Worm (Caenorhabditis elegans): ENCODE measurements around the gene ocr-2.

- TF ChIP-seq fos-1 (tag; optimal IDR thresholded peaks at IDR 0.05) = no peak
- no peak for TF ChIP-seq nhr-77 (tag; optimal IDR thresholded peaks at IDR 0.05)
- TF ChIP-seq nhr-21 (tag; optimal IDR thresholded peaks at IDR 0.05) = no peak
- no peak for TF ChIP-seq ama-1 (optimal IDR thresholded peaks at IDR 0.05)
- TF ChIP-seq unc-62 (GFP tag; optimal IDR thresholded peaks at IDR 0.05) = no peak
- TF ChIP-seq nhr-12 (tag; optimal IDR thresholded peaks at IDR 0.05) = no peak
- no peak for TF ChIP-seq elt-3 (tag; optimal IDR thresholded peaks at IDR 0.05)
These were observed 41.2 kb upstream of the ocr-2 start, which contains the start of gene vit-6 for ce11 chrIV:8260848-8261638.

Data from whole organism, L2 larva.